Worm (Caenorhabditis elegans) whole organism, L1 larva: ENCODE data around the gene nlp-22.

Source experiments
- ama-1 ChIP-seq: fragments of 150-350 bp; optimal IDR thresholded peaks from 2 replicates; lab custom pipeline; 2014
- blmp-1 ChIP-seq: fragments of 150-350 bp; optimal IDR thresholded peaks from 2 replicates; lab custom pipeline; 2014; ENCODE audit warnings: missing biosample characterization, missing genetic modification characterization
- ceh-90 ChIP-seq: sonication (generic microtip); optimal IDR thresholded peaks from 2 replicates; lab custom pipeline; 2016; ENCODE audit warnings: missing genetic modification characterization, missing compliant biosample characterization
- lin-35 ChIP-seq, 2 experiments: fragments of 150-350 bp; optimal IDR thresholded peaks; 2 replicates each; lab custom pipeline; 2014; ENCODE audit warnings: missing biosample characterization in 2 of 2, missing genetic modification characterization in 2 of 2, missing genetic modification reagents in 2 of 2
- lin-39 ChIP-seq: fragments of 150-350 bp; optimal IDR thresholded peaks from 2 replicates; lab custom pipeline; 2014; ENCODE audit warnings: missing biosample characterization, missing genetic modification reagents, missing genetic modification characterization
- lsy-2 ChIP-seq, 2 experiments: fragments of 150-350 bp; optimal IDR thresholded peaks; 2 replicates each; lab custom pipeline; 2014; ENCODE audit warnings: missing biosample characterization in 2 of 2, missing genetic modification characterization in 2 of 2
- nhr-237 ChIP-seq: fragments of 150-350 bp; optimal IDR thresholded peaks from 2 replicates; lab custom pipeline; 2014; ENCODE audit warnings: missing biosample characterization, missing genetic modification characterization
- nhr-28 ChIP-seq: fragments of 150-350 bp; optimal IDR thresholded peaks from 2 replicates; lab custom pipeline; 2014; ENCODE audit warnings: missing biosample characterization, missing genetic modification characterization
- snpc-4 ChIP-seq: fragments of 150-350 bp; optimal IDR thresholded peaks from 2 replicates; lab custom pipeline; 2014; ENCODE audit warnings: missing biosample characterization, missing genetic modification characterization
- tbx-2 ChIP-seq: sonication (generic microtip); optimal IDR thresholded peaks from 2 replicates; lab custom pipeline; 2016; ENCODE audit warnings: missing genetic modification characterization, missing compliant biosample characterization

- TF ChIP-seq lsy-2 (tag; optimal IDR thresholded peaks at IDR 0.05; lab: Kevin White, UChicago) (no peak), tbx-2 (tag; lab: Kevin White, UChicago) (no peak), snpc-4 (no peak), lin-39 (tag; lab: Kevin White, UChicago) (no peak), nhr-28 (tag; lab: Kevin White, UChicago) (no peak), ceh-90 (tag; lab: Kevin White, UChicago) (no peak), nhr-237 (tag; lab: Kevin White, UChicago) (no peak), ama-1 (lab: Kevin White, UChicago) (no peak), blmp-1 (tag; lab: Kevin White, UChicago) (no peak), lin-35 (GFP tag; optimal IDR thresholded peaks at IDR 0.05; lab: Kevin White, UChicago) (no peak)
Measured at ce11 chrX:2370655-2371054, 28.8 kb upstream of the nlp-22 start.
